Fruit fly (Drosophila melanogaster) whole organism, embryonic: Measurements from ENCODE around the gene CG6149.

Source experiments
- ATbp ChIP-seq: fragments of 200-800 bp; sonication (Bioruptor generic); optimal IDR thresholded peaks from 2 replicates; lab custom pipeline; 2017; ENCODE audit warnings: missing biosample characterization, mild to moderate bottlenecking, missing genetic modification characterization, missing genetic modification reagents
- Ada2b ChIP-seq: fragments of 200-800 bp; sonication (Bioruptor generic); IDR thresholded peaks from 2 replicates; pipeline ENCODE4 v1.3.6; 2022; ENCODE audit warnings: missing biosample characterization, missing genetic modification characterization
- CG10462 ChIP-seq: fragments of 200-800 bp; sonication (Bioruptor generic); optimal IDR thresholded peaks from 2 replicates; lab custom pipeline; 2016; ENCODE audit warnings: missing biosample characterization, missing genetic modification characterization
- CG11085 ChIP-seq: fragments of 200-800 bp; sonication (Bioruptor generic); IDR thresholded peaks from 2 replicates; pipeline ENCODE4 v1.3.6; 2022; ENCODE audit warnings: missing biosample characterization, missing genetic modification characterization
- CG11247 ChIP-seq: fragments of 200-800 bp; sonication (Bioruptor generic); IDR thresholded peaks from 2 replicates; pipeline ENCODE4 v1.3.6; 2022; ENCODE audit warnings: missing biosample characterization, missing genetic modification characterization
- CG11695 ChIP-seq: fragments of 200-800 bp; sonication (Bioruptor generic); IDR thresholded peaks from 3 replicates; pipeline ENCODE4 v1.3.6; 2022; ENCODE audit warnings: missing biosample characterization, missing genetic modification characterization
- CG12659 ChIP-seq: fragments of 200-800 bp; sonication (Bioruptor generic); optimal IDR thresholded peaks from 3 replicates; lab custom pipeline; 2017; ENCODE audit warnings: mild to moderate bottlenecking, missing biosample characterization, missing genetic modification reagents, missing genetic modification characterization
- CG13424 ChIP-seq: fragments of 200-800 bp; sonication (Bioruptor generic); optimal IDR thresholded peaks from 2 replicates; lab custom pipeline; 2019; ENCODE audit warnings: missing biosample characterization, mild to moderate bottlenecking, missing genetic modification characterization, moderate library complexity
- CG14050 ChIP-seq: fragments of 200-800 bp; sonication (Bioruptor generic); IDR thresholded peaks from 3 replicates; pipeline ENCODE4 v1.3.6; 2022; ENCODE audit warnings: missing biosample characterization, missing genetic modification characterization
- CG15479 ChIP-seq: fragments of 200-800 bp; sonication (Bioruptor generic); optimal IDR thresholded peaks from 3 replicates; lab custom pipeline; 2019; ENCODE audit warnings: missing biosample characterization, mild to moderate bottlenecking, missing genetic modification characterization, moderate library complexity
- CG15514 ChIP-seq: fragments of 200-800 bp; sonication (Bioruptor generic); optimal IDR thresholded peaks from 3 replicates; lab custom pipeline; 2017; ENCODE audit warnings: missing biosample characterization, missing genetic modification characterization, mild to moderate bottlenecking, moderate library complexity, missing genetic modification reagents
- CG17361 ChIP-seq: fragments of 200-800 bp; sonication (Bioruptor generic); IDR thresholded peaks from 3 replicates; pipeline ENCODE4 v1.3.6; 2022; ENCODE audit warnings: missing biosample characterization, missing genetic modification characterization
- CG17829 ChIP-seq: fragments of 200-800 bp; optimal IDR thresholded peaks from 2 replicates; lab custom pipeline; 2019; ENCODE audit warnings: missing biosample characterization, mild to moderate bottlenecking, missing genetic modification characterization, moderate library complexity
- CG18599 ChIP-seq: fragments of 200-800 bp; sonication (Bioruptor generic); optimal IDR thresholded peaks from 3 replicates; lab custom pipeline; 2017; ENCODE audit warnings: missing biosample characterization, missing genetic modification characterization, mild to moderate bottlenecking, moderate library complexity, missing genetic modification reagents
- CG2120 ChIP-seq: fragments of 200-800 bp; sonication (Bioruptor generic); optimal IDR thresholded peaks from 3 replicates; lab custom pipeline; 2016; ENCODE audit warnings: missing biosample characterization, missing genetic modification characterization
- CG31224 ChIP-seq: fragments of 200-800 bp; sonication (Bioruptor generic); IDR thresholded peaks from 2 replicates; pipeline ENCODE4 v1.3.6; 2022; ENCODE audit warnings: missing biosample characterization, missing genetic modification characterization
- CG32767 ChIP-seq: fragments of 200-800 bp; sonication (Bioruptor generic); IDR thresholded peaks from 2 replicates; pipeline ENCODE4 v1.3.6; 2022; ENCODE audit warnings: missing biosample characterization, missing genetic modification characterization
- CG33213 ChIP-seq: fragments of 200-800 bp; sonication (Bioruptor generic); optimal IDR thresholded peaks from 3 replicates; lab custom pipeline; 2016; ENCODE audit warnings: missing biosample characterization, missing genetic modification characterization
- CG3407 ChIP-seq: fragments of 200-800 bp; sonication (Bioruptor generic); optimal IDR thresholded peaks from 2 replicates; lab custom pipeline; 2018; ENCODE audit warnings: missing biosample characterization, mild to moderate bottlenecking, missing genetic modification characterization
- CG43689 ChIP-seq: fragments of 200-800 bp; sonication (Bioruptor generic); IDR thresholded peaks from 2 replicates; pipeline ENCODE4 v1.3.6; 2022; ENCODE audit warnings: missing biosample characterization, missing genetic modification characterization
- CG6854 ChIP-seq: fragments of 200-800 bp; sonication (Bioruptor generic); optimal IDR thresholded peaks from 3 replicates; lab custom pipeline; 2017; ENCODE audit warnings: missing biosample characterization, mild to moderate bottlenecking, missing genetic modification characterization
- CG7357 ChIP-seq: fragments of 200-800 bp; sonication (Bioruptor generic); IDR thresholded peaks from 3 replicates; pipeline ENCODE4 v1.3.6; 2022; ENCODE audit warnings: missing biosample characterization, missing genetic modification characterization
- CG8281 ChIP-seq: fragments of 200-800 bp; sonication (Bioruptor generic); optimal IDR thresholded peaks from 2 replicates; lab custom pipeline; 2018; ENCODE audit warnings: missing biosample characterization, mild to moderate bottlenecking, missing genetic modification characterization, moderate library complexity
- CG9797 ChIP-seq: fragments of 200-800 bp; sonication (Bioruptor generic); optimal IDR thresholded peaks from 3 replicates; lab custom pipeline; 2018; ENCODE audit warnings: missing biosample characterization, mild to moderate bottlenecking, missing genetic modification characterization
- D19B ChIP-seq: fragments of 200-800 bp; sonication (Bioruptor generic); optimal IDR thresholded peaks from 2 replicates; lab custom pipeline; 2017; ENCODE audit warnings: missing biosample characterization, mild to moderate bottlenecking, missing genetic modification characterization
- E2f1 ChIP-seq: fragments of 200-800 bp; sonication (Bioruptor generic); IDR thresholded peaks from 2 replicates; pipeline ENCODE4 v1.3.6; 2022; ENCODE audit warnings: missing biosample characterization, missing genetic modification characterization
- Eip74EF ChIP-seq, 2 experiments: fragments of 200-800 bp in 1 of 2; fragments of >200 bp in 1 of 2; sonication (Bioruptor generic) in 1 of 2; optimal IDR thresholded peaks; 2 replicates each; lab custom pipeline; 2017 to 2019; ENCODE audit warnings: missing biosample characterization in 2 of 2, missing genetic modification characterization in 2 of 2, mild to moderate bottlenecking in 1 of 2, moderate library complexity in 1 of 2
- Ets65A ChIP-seq: fragments of 200-800 bp; sonication (Bioruptor generic); peaks from one replicate; lab custom pipeline; 2016; ENCODE audit warnings: missing biosample characterization, missing genetic modification characterization
- Hey ChIP-seq: fragments of 200-800 bp; sonication (Bioruptor generic); optimal IDR thresholded peaks from 3 replicates; lab custom pipeline; 2018; ENCODE audit warnings: missing biosample characterization, mild to moderate bottlenecking, missing genetic modification characterization
- Hmr ChIP-seq: fragments of 200-800 bp; sonication (Bioruptor generic); optimal IDR thresholded peaks from 3 replicates; lab custom pipeline; 2017; ENCODE audit warnings: mild to moderate bottlenecking, missing biosample characterization, missing genetic modification reagents, missing genetic modification characterization
- Nf-YA ChIP-seq: fragments of 200-800 bp; sonication (Bioruptor generic); IDR thresholded peaks from 2 replicates; pipeline ENCODE4 v1.3.6; 2022; ENCODE audit warnings: missing biosample characterization, missing genetic modification characterization
- Oaz ChIP-seq: fragments of 200-800 bp; sonication (Bioruptor generic); IDR thresholded peaks from 2 replicates; pipeline ENCODE4 v1.3.6; 2022; ENCODE audit warnings: missing biosample characterization, missing genetic modification characterization
- Opbp ChIP-seq: fragments of 200-800 bp; sonication (Bioruptor generic); IDR thresholded peaks from 3 replicates; pipeline ENCODE4 v1.3.6; 2022; ENCODE audit warnings: missing biosample characterization, missing genetic modification characterization; ENCODE audit not compliant: partially characterized antibody
- Optix ChIP-seq: fragments of 200-800 bp; sonication (Bioruptor generic); IDR thresholded peaks from 3 replicates; pipeline ENCODE4 v1.3.6; 2022; ENCODE audit warnings: missing biosample characterization, missing genetic modification characterization
- Stat92E ChIP-seq, 3 experiments: fragments of >200 bp in 2 of 3; fragments of 200-800 bp in 1 of 3; sonication (Bioruptor generic) in 1 of 3; optimal IDR thresholded peaks; 2 replicates each; lab custom pipeline; 2017 to 2019; ENCODE audit warnings: missing biosample characterization in 3 of 3, missing genetic modification characterization in 3 of 3, mild to moderate bottlenecking in 1 of 3, moderate library complexity in 1 of 3
- amos ChIP-seq: fragments of 200-800 bp; sonication (Bioruptor generic); IDR thresholded peaks from 2 replicates; pipeline ENCODE4 v1.3.6; 2022; ENCODE audit warnings: missing biosample characterization, missing genetic modification characterization; ENCODE audit not compliant: partially characterized antibody
- ase ChIP-seq: fragments of 200-800 bp; sonication (Bioruptor generic); IDR thresholded peaks from 3 replicates; pipeline ENCODE4 v1.3.6; 2022; ENCODE audit warnings: missing biosample characterization, missing genetic modification characterization
- bcd ChIP-seq: fragments of 200-800 bp; sonication (Bioruptor generic); optimal IDR thresholded peaks from 2 replicates; lab custom pipeline; 2017; ENCODE audit warnings: missing biosample characterization, mild to moderate bottlenecking, missing genetic modification characterization
- bsh ChIP-seq, 2 experiments: fragments of 200-800 bp; sonication (Bioruptor generic); optimal IDR thresholded peaks; 2 replicates each; lab custom pipeline; 2017 to 2018; ENCODE audit warnings: mild to moderate bottlenecking in 2 of 2, missing biosample characterization in 2 of 2, missing genetic modification characterization in 2 of 2, moderate library complexity in 1 of 2
- dm ChIP-seq: fragments of 200-800 bp; sonication (Bioruptor generic); optimal IDR thresholded peaks from 3 replicates; lab custom pipeline; 2016; ENCODE audit warnings: missing biosample characterization, missing genetic modification characterization
- dmrt99B ChIP-seq: fragments of 200-800 bp; sonication (Bioruptor generic); optimal IDR thresholded peaks from 2 replicates; lab custom pipeline; 2018; ENCODE audit warnings: missing biosample characterization, mild to moderate bottlenecking, missing genetic modification characterization, moderate library complexity
- fru ChIP-seq: fragments of >200 bp; optimal IDR thresholded peaks from 2 replicates; lab custom pipeline; 2017
- ftz-f1 ChIP-seq: fragments of 200-800 bp; sonication (Bioruptor generic); optimal IDR thresholded peaks from 2 replicates; lab custom pipeline; 2016; ENCODE audit warnings: missing biosample characterization, missing genetic modification characterization
- peb ChIP-seq: fragments of 200-800 bp; sonication (Bioruptor generic); IDR thresholded peaks from 2 replicates; pipeline ENCODE4 v1.3.6; 2022; ENCODE audit warnings: missing biosample characterization, missing genetic modification characterization
- pfk ChIP-seq: fragments of 200-800 bp; sonication (Bioruptor generic); optimal IDR thresholded peaks from 2 replicates; lab custom pipeline; 2018; ENCODE audit warnings: missing biosample characterization, mild to moderate bottlenecking, missing genetic modification characterization, moderate library complexity
- tgo ChIP-seq: fragments of 200-800 bp; sonication (Bioruptor generic); IDR thresholded peaks from 3 replicates; pipeline ENCODE4 v1.3.6; 2022; ENCODE audit warnings: missing biosample characterization, missing genetic modification characterization
- tin ChIP-seq: fragments of 200-800 bp; sonication (Bioruptor generic); optimal IDR thresholded peaks from 3 replicates; lab custom pipeline; 2016; ENCODE audit warnings: missing biosample characterization, missing genetic modification characterization
- unpg ChIP-seq: fragments of 200-800 bp; sonication (Bioruptor generic); optimal IDR thresholded peaks from 3 replicates; lab custom pipeline; 2018; ENCODE audit warnings: missing biosample characterization, mild to moderate bottlenecking, missing genetic modification characterization, moderate library complexity
- zfh1 ChIP-seq: fragments of 200-800 bp; sonication (Bioruptor generic); IDR thresholded peaks from 3 replicates; pipeline ENCODE4 v1.3.6; 2022; ENCODE audit warnings: missing biosample characterization, missing genetic modification characterization

CG6149 gene

dm6 chr3L:11403542-11403941 lies 31.7 kb downstream of the CG6149 start (continued):
- TF ChIP-seq CG15514 (GFP tag; lab: Kevin White, UChicago) (peak; percentile 24), CG33213 (peak; percentile 23), ftz-f1 (GFP tag; lab: Kevin White, UChicago) (no peak), Hmr (GFP tag; lab: Kevin White, UChicago) (peak; percentile 53), bsh (GFP tag; optimal IDR thresholded peaks at IDR 0.05; lab: Kevin White, UChicago) (peak in 1 of 2 experiments; percentile 65), CG31224 (GFP tag; lab: Robert Waterston, UW) (peak; percentile 38; the same call in 1 of the 2 replicates), peb (GFP tag; lab: Robert Waterston, UW) (peak; percentile 24; the same call in 1 of the 2 replicates), Nf-YA (GFP tag; lab: Robert Waterston, UW) (no peak), dm (peak; percentile 7), Oaz (GFP tag; lab: Robert Waterston, UW) (0 out of 2 replicates have a peak, but pooled peaks have one; percentile 7), ATbp (GFP tag; lab: Kevin White, UChicago) (peak; percentile 50), tgo (GFP tag; lab: Robert Waterston, UW) (peak; percentile 73), fru (lab: Kevin White, UChicago) (no peak), bcd (peak; percentile 47), tin (GFP tag; lab: Kevin White, UChicago) (peak; percentile 36), CG2120 (GFP tag; lab: Kevin White, UChicago) (peak; percentile 59), CG11247 (GFP tag; lab: Robert Waterston, UW) (0 out of 2 replicates have a peak, but pooled peaks have one; percentile 9), Stat92E (GFP tag; optimal IDR thresholded peaks at IDR 0.05; lab: Kevin White, UChicago) (no peak), amos (GFP tag; lab: Robert Waterston, UW) (no peak), CG17829 (tag; lab: Kevin White, UChicago) (peak; percentile 56), CG9797 (GFP tag; lab: Kevin White, UChicago) (no peak), CG18599 (GFP tag; lab: Kevin White, UChicago) (peak; percentile 70), CG6854 (no peak), CG14050 (GFP tag; lab: Robert Waterston, UW) (peak; percentile 27; the same call in 1 of the 3 replicates), Eip74EF (GFP tag; optimal IDR thresholded peaks at IDR 0.05; lab: Kevin White, UChicago) (no peak), Ada2b (peak; percentile 42; the same call in 1 of the 2 replicates), unpg (GFP tag; lab: Kevin White, UChicago) (peak; percentile 43), pfk (GFP tag; lab: Kevin White, UChicago) (no peak), CG11695 (GFP tag; lab: Robert Waterston, UW) (peak; percentile 74), CG43689 (GFP tag; lab: Robert Waterston, UW) (0 out of 2 replicates have a peak, but pooled peaks have one; percentile 26), CG17361 (GFP tag; lab: Robert Waterston, UW) (peak; percentile 55; the same call in 2 of the 3 replicates), CG11085 (GFP tag; lab: Robert Waterston, UW) (no peak; the same call in 1 of the 2 replicates), CG7357 (GFP tag; lab: Robert Waterston, UW) (no peak), CG8281 (tag; lab: Kevin White, UChicago) (no peak), Ets65A (GFP tag; lab: Kevin White, UChicago) (peak; percentile 93), E2f1 (GFP tag; lab: Robert Waterston, UW) (peak; percentile 55), CG3407 (GFP tag; lab: Kevin White, UChicago) (no peak), CG15479 (no peak), dmrt99B (tag; lab: Kevin White, UChicago) (peak; percentile 64), CG12659 (GFP tag; lab: Kevin White, UChicago) (peak; percentile 20), Opbp (GFP tag; lab: Robert Waterston, UW) (no peak), CG13424 (tag; lab: Kevin White, UChicago) (peak; percentile 36), ase (GFP tag; lab: Robert Waterston, UW) (no peak), Hey (tag; lab: Kevin White, UChicago) (no peak), Optix (peak; percentile 49; the same call in 1 of the 3 replicates), zfh1 (GFP tag; lab: Robert Waterston, UW) (no peak; the same call in 2 of the 3 replicates), D19B (GFP tag; lab: Kevin White, UChicago) (peak; percentile 87), CG32767 (GFP tag; lab: Robert Waterston, UW) (no peak), CG10462 (GFP tag; lab: Kevin White, UChicago) (no peak)
